Worm (Caenorhabditis elegans) whole organism, L1 larva: ENCODE data around the gene cutl-4.

ENCODE experiments used
- C04F5.9 ChIP-seq: sonication (generic microtip); optimal IDR thresholded peaks from 2 replicates; lab custom pipeline; 2016; ENCODE audit warnings: missing genetic modification characterization, missing compliant biosample characterization
- C16A3.4 ChIP-seq: fragments of 150-350 bp; optimal IDR thresholded peaks from 2 replicates; lab custom pipeline; 2014; ENCODE audit warnings: missing biosample characterization, missing genetic modification characterization
- F16B12.6 ChIP-seq: fragments of 150-350 bp; optimal IDR thresholded peaks from 2 replicates; lab custom pipeline; 2014; ENCODE audit warnings: missing biosample characterization, missing genetic modification characterization
- Y116A8C.19 ChIP-seq: sonication (generic microtip); optimal IDR thresholded peaks from 2 replicates; lab custom pipeline; 2016; ENCODE audit warnings: missing compliant biosample characterization, missing genetic modification characterization, borderline replicate concordance
- aha-1 ChIP-seq: fragments of 150-350 bp; optimal IDR thresholded peaks from 2 replicates; lab custom pipeline; 2014; ENCODE audit warnings: missing biosample characterization, missing genetic modification characterization
- aly-2 ChIP-seq: fragments of 150-350 bp; optimal IDR thresholded peaks from 2 replicates; lab custom pipeline; 2014; ENCODE audit warnings: missing biosample characterization, missing genetic modification characterization
- ama-1 ChIP-seq: fragments of 150-350 bp; optimal IDR thresholded peaks from 2 replicates; lab custom pipeline; 2014
- ceh-82 ChIP-seq, 3 experiments: fragments of 150-350 bp in 1 of 3; sonication (generic microtip) in 2 of 3; optimal IDR thresholded peaks; 2 replicates each; lab custom pipeline; 2014 to 2017; ENCODE audit warnings: missing biosample characterization in 3 of 3, missing genetic modification characterization in 3 of 3
- ceh-88 ChIP-seq: fragments of 200-800 bp; sonication (Bioruptor generic); IDR thresholded peaks from 2 replicates; pipeline ENCODE4 v1.3.6; 2022; ENCODE audit warnings: missing genetic modification characterization, missing compliant biosample characterization
- dpl-1 ChIP-seq, 3 experiments: fragments of 150-350 bp in 2 of 3; sonication (generic microtip) in 1 of 3; optimal IDR thresholded peaks; 2 replicates each; lab custom pipeline; 2014 to 2017; ENCODE audit warnings: missing biosample characterization in 3 of 3, missing genetic modification characterization in 3 of 3, missing genetic modification reagents in 3 of 3
- efl-3 ChIP-seq: fragments of 200-800 bp; sonication (Bioruptor generic); optimal IDR thresholded peaks from 2 replicates; lab custom pipeline; 2018; ENCODE audit warnings: mild to moderate bottlenecking, missing genetic modification characterization, missing compliant biosample characterization
- elt-3 ChIP-seq, 6 experiments: fragments of 150-350 bp in 1 of 6; sonication (generic microtip); optimal IDR thresholded peaks; 2 replicates each; lab custom pipeline; 2017 to 2018; ENCODE audit warnings: missing biosample characterization in 6 of 6, missing genetic modification characterization in 6 of 6, inconsistent platforms in 1 of 6
- hlh-17 ChIP-seq: fragments of 200-800 bp; sonication (Bioruptor generic); optimal IDR thresholded peaks from 2 replicates; lab custom pipeline; 2018; ENCODE audit warnings: missing genetic modification characterization, mild to moderate bottlenecking, missing compliant biosample characterization, moderate library complexity, borderline replicate concordance
- isw-1 ChIP-seq: fragments of 200-800 bp; sonication (Bioruptor generic); IDR thresholded peaks from 2 replicates; pipeline ENCODE4 v1.3.6; 2022; ENCODE audit warnings: missing genetic modification characterization, missing compliant biosample characterization
- jun-1 ChIP-seq: fragments of 150-350 bp; optimal IDR thresholded peaks from 2 replicates; lab custom pipeline; 2014; ENCODE audit warnings: missing biosample characterization, missing genetic modification reagents, missing genetic modification characterization
- lin-13 ChIP-seq: fragments of 150-350 bp; optimal IDR thresholded peaks from 2 replicates; lab custom pipeline; 2014; ENCODE audit warnings: missing biosample characterization, missing genetic modification reagents, missing genetic modification characterization
- lin-14 ChIP-seq: fragments of 200-800 bp; sonication (Bioruptor generic); optimal IDR thresholded peaks from 2 replicates; lab custom pipeline; 2018; ENCODE audit warnings: mild to moderate bottlenecking, missing genetic modification characterization, moderate library complexity, missing compliant biosample characterization
- lir-3 ChIP-seq: sonication (generic microtip); optimal IDR thresholded peaks from 2 replicates; lab custom pipeline; 2016; ENCODE audit warnings: mild to moderate bottlenecking, missing genetic modification characterization, moderate library complexity, missing compliant biosample characterization; ENCODE audit not compliant: poor library complexity
- lsy-2 ChIP-seq, 2 experiments: fragments of 150-350 bp; optimal IDR thresholded peaks; 2 replicates each; lab custom pipeline; 2014; ENCODE audit warnings: missing biosample characterization in 2 of 2, missing genetic modification characterization in 2 of 2
- mab-9 ChIP-seq: fragments of 200-800 bp; sonication (Bioruptor generic); IDR thresholded peaks from 2 replicates; pipeline ENCODE4 v1.3.6; 2022; ENCODE audit warnings: missing genetic modification reagents, missing genetic modification characterization, missing compliant biosample characterization
- mep-1 ChIP-seq: fragments of 150-350 bp; optimal IDR thresholded peaks from 2 replicates; lab custom pipeline; 2014; ENCODE audit warnings: missing biosample characterization, missing genetic modification characterization
- nhr-11 ChIP-seq: fragments of 150-350 bp; optimal IDR thresholded peaks from 2 replicates; lab custom pipeline; 2014; ENCODE audit warnings: missing biosample characterization, missing genetic modification characterization
- nhr-12 ChIP-seq: sonication (generic microtip); optimal IDR thresholded peaks from 2 replicates; lab custom pipeline; 2017; ENCODE audit warnings: missing biosample characterization, missing genetic modification characterization
- nhr-20 ChIP-seq: sonication (generic microtip); optimal IDR thresholded peaks from 2 replicates; lab custom pipeline; 2016; ENCODE audit warnings: mild to moderate bottlenecking, missing genetic modification characterization, missing compliant biosample characterization
- nhr-237 ChIP-seq: fragments of 150-350 bp; optimal IDR thresholded peaks from 2 replicates; lab custom pipeline; 2014; ENCODE audit warnings: missing biosample characterization, missing genetic modification characterization
- nhr-28 ChIP-seq: fragments of 150-350 bp; optimal IDR thresholded peaks from 2 replicates; lab custom pipeline; 2014; ENCODE audit warnings: missing biosample characterization, missing genetic modification characterization
- nhr-71 ChIP-seq: sonication (generic microtip); optimal IDR thresholded peaks from 2 replicates; lab custom pipeline; 2016; ENCODE audit warnings: mild to moderate bottlenecking, missing genetic modification characterization, moderate library complexity, missing compliant biosample characterization
- nhr-76 ChIP-seq: sonication (generic microtip); optimal IDR thresholded peaks from 2 replicates; lab custom pipeline; 2017; ENCODE audit warnings: missing biosample characterization, missing genetic modification characterization
- nhr-77 ChIP-seq: fragments of 150-350 bp; optimal IDR thresholded peaks from 2 replicates; lab custom pipeline; 2014; ENCODE audit warnings: missing biosample characterization, missing genetic modification characterization
- nhr-90 ChIP-seq: sonication (generic microtip); optimal IDR thresholded peaks from 2 replicates; lab custom pipeline; 2016; ENCODE audit warnings: mild to moderate bottlenecking, missing genetic modification characterization, missing compliant biosample characterization; ENCODE audit not compliant: poor library complexity
- pqm-1 ChIP-seq: sonication (generic microtip); optimal IDR thresholded peaks from 3 replicates; lab custom pipeline; 2017; ENCODE audit warnings: missing biosample characterization, missing genetic modification characterization
- rnt-1 ChIP-seq: sonication (generic microtip); optimal IDR thresholded peaks from 2 replicates; lab custom pipeline; 2016; ENCODE audit warnings: mild to moderate bottlenecking, missing genetic modification characterization, moderate library complexity, missing compliant biosample characterization
- sox-4 ChIP-seq: sonication (generic microtip); optimal IDR thresholded peaks from 2 replicates; lab custom pipeline; 2016; ENCODE audit warnings: missing genetic modification characterization, missing compliant biosample characterization
- sup-37 ChIP-seq: fragments of 200-800 bp; sonication (Bioruptor generic); optimal IDR thresholded peaks from 2 replicates; lab custom pipeline; 2018; ENCODE audit warnings: mild to moderate bottlenecking, missing genetic modification characterization, missing compliant biosample characterization
- swsn-7 ChIP-seq: sonication (generic microtip); optimal IDR thresholded peaks from 2 replicates; lab custom pipeline; 2016; ENCODE audit warnings: missing genetic modification characterization, missing compliant biosample characterization
- tbx-2 ChIP-seq: sonication (generic microtip); optimal IDR thresholded peaks from 2 replicates; lab custom pipeline; 2016; ENCODE audit warnings: missing genetic modification characterization, missing compliant biosample characterization
- unc-130 ChIP-seq: fragments of 150-350 bp; optimal IDR thresholded peaks from 2 replicates; lab custom pipeline; 2017; ENCODE audit warnings: missing biosample characterization, missing genetic modification characterization, inconsistent platforms
- unc-62 ChIP-seq: fragments of 150-350 bp; optimal IDR thresholded peaks from 2 replicates; lab custom pipeline; 2014; ENCODE audit warnings: missing biosample characterization, missing genetic modification reagents, missing genetic modification characterization
- unc-86 ChIP-seq: sonication (generic microtip); optimal IDR thresholded peaks from 2 replicates; lab custom pipeline; 2016; ENCODE audit warnings: missing genetic modification characterization, missing compliant biosample characterization
- vab-15 ChIP-seq: sonication (generic microtip); optimal IDR thresholded peaks from 2 replicates; lab custom pipeline; 2017; ENCODE audit warnings: missing genotype, mild to moderate bottlenecking, missing genetic modification characterization, missing compliant biosample characterization
- zip-4 ChIP-seq: fragments of 200-800 bp; sonication (Bioruptor generic); optimal IDR thresholded peaks from 2 replicates; lab custom pipeline; 2018; ENCODE audit warnings: mild to moderate bottlenecking, missing genetic modification characterization, moderate library complexity, missing compliant biosample characterization

The cutl-4 gene

ce11 chrV:17690922-17691321 is 48.8 kb downstream of the cutl-4 start, which contains the start of gene F59A1.13:
Gene F59A1.13 (minus strand): TSS chrV:17691022.
- TF ChIP-seq jun-1 (tag; lab: Kevin White, UChicago): no peak
- no peak for TF ChIP-seq aha-1 (tag; lab: Kevin White, UChicago)
- TF ChIP-seq nhr-77 (tag; lab: Kevin White, UChicago): no peak
- TF ChIP-seq isw-1 (GFP tag; lab: Robert Waterston, UW): no peak
- no peak for TF ChIP-seq nhr-237 (tag; lab: Kevin White, UChicago)
- TF ChIP-seq zip-4 (GFP tag; lab: Kevin White, UChicago): no peak
- no peak for TF ChIP-seq hlh-17
- no peak for TF ChIP-seq swsn-7 (tag; lab: Kevin White, UChicago)

- TF ChIP-seq aly-2 (no peak), lin-13 (GFP tag; lab: Kevin White, UChicago) (no peak), C04F5.9 (tag; lab: Kevin White, UChicago) (no peak), elt-3 (tag; optimal IDR thresholded peaks at IDR 0.05; lab: Kevin White, UChicago) (no peak), unc-130 (no peak), Y116A8C.19 (no peak), nhr-11 (no peak), nhr-71 (tag; lab: Kevin White, UChicago) (no peak), swsn-7 (tag; lab: Kevin White, UChicago) (no peak), ceh-82 (tag; optimal IDR thresholded peaks at IDR 0.05; lab: Kevin White, UChicago) (no peak), mep-1 (no peak), unc-62 (GFP tag; lab: Kevin White, UChicago) (no peak), unc-86 (tag; lab: Kevin White, UChicago) (no peak), F16B12.6 (tag; lab: Kevin White, UChicago) (no peak), zip-4 (GFP tag; lab: Kevin White, UChicago) (no peak), tbx-2 (no peak), C16A3.4 (tag; lab: Kevin White, UChicago) (no peak)
Measured at ce11 chrV:17686852-17687251, 52.8 kb downstream of the cutl-4 start, which contains the start of gene F59A1.18. Gene F59A1.18 (minus strand): TSS chrV:17686952.

ce11 chrV:17684857-17685256 is 54.8 kb downstream of the cutl-4 start, which contains the start of the genes F59A1.16 and F59A1.6:
Gene F59A1.16 (minus strand): TSS chrV:17684957.
Gene F59A1.6 (plus strand): TSS chrV:17685141.
- TF ChIP-seq aha-1 (tag; lab: Kevin White, UChicago) (no peak), nhr-77 (tag; lab: Kevin White, UChicago) (no peak), unc-130 (no peak), elt-3 (tag; optimal IDR thresholded peaks at IDR 0.05; lab: Kevin White, UChicago) (no peak), unc-86 (tag; lab: Kevin White, UChicago) (no peak), rnt-1 (tag; lab: Kevin White, UChicago) (no peak), dpl-1 (GFP tag; optimal IDR thresholded peaks at IDR 0.05; lab: Kevin White, UChicago) (no peak), C04F5.9 (tag; lab: Kevin White, UChicago) (no peak), mab-9 (GFP tag; lab: Robert Waterston, UW) (no peak), sup-37 (no peak), nhr-12 (tag; lab: Kevin White, UChicago) (no peak), nhr-237 (tag; lab: Kevin White, UChicago) (no peak), efl-3 (no peak), nhr-90 (tag; lab: Kevin White, UChicago) (no peak), ceh-88 (no peak), ceh-82 (tag; optimal IDR thresholded peaks at IDR 0.05; lab: Kevin White, UChicago) (no peak), lir-3 (tag; lab: Kevin White, UChicago) (no peak), nhr-20 (no peak)
- TF ChIP-seq, all 84 proteins: peak for 0

ce11 chrV:17683763-17684162 is 55.9 kb downstream of the cutl-4 start, which contains the start of gene F59A1.15:
Gene F59A1.15 (minus strand): TSS chrV:17683863.
- no peak for TF ChIP-seq mep-1
- no peak for TF ChIP-seq pqm-1 (tag; lab: Kevin White, UChicago)
- no peak for TF ChIP-seq elt-3 (tag; optimal IDR thresholded peaks at IDR 0.05; lab: Kevin White, UChicago)
- no peak for TF ChIP-seq unc-130
- TF ChIP-seq ama-1: no peak
- no peak for TF ChIP-seq nhr-28 (tag; lab: Kevin White, UChicago)
- TF ChIP-seq vab-15: no peak
- no peak for TF ChIP-seq nhr-11
- no peak for TF ChIP-seq lsy-2 (tag; optimal IDR thresholded peaks at IDR 0.05; lab: Kevin White, UChicago)
- TF ChIP-seq sox-4 (tag; lab: Kevin White, UChicago): no peak
- no peak for TF ChIP-seq lin-14 (GFP tag; lab: Kevin White, UChicago)
- TF ChIP-seq nhr-76 (tag; lab: Kevin White, UChicago): no peak
